Fruit fly (Drosophila melanogaster): ENCODE measurements around the gene CG32301.

DNA sequence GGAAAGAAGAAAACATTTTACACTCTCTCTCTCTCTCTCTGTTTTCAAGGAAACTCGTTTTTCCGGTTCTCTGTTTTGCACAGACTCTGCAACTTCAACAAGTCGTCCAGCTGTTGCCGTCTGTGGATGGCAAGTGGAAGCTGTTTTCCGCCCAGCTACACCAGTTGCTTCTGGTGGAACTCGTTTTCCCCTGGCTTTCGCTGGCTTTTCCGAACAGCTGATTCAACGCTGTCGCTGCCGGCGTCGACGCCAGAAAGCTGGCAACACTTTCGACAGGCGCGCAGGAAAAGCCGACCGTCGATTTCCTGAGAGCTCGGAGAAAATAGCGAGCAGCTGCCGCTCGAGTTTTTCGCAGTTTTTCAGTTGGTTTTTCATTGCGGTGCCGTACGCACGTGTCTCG is 38.2 kb downstream of the CG32301 start, which contains the start of gene MsR2:
- TF ChIP-seq CG14711 (tag; optimal IDR thresholded peaks at IDR 0.05) = no peak
- TF ChIP-seq pad (GFP tag; optimal IDR thresholded peaks at IDR 0.05) = no peak
- TF ChIP-seq Mnt (GFP tag; optimal IDR thresholded peaks at IDR 0.05) = no peak
- TF ChIP-seq bab1 (GFP tag; optimal IDR thresholded peaks at IDR 0.05) = no peak
- no peak for TF ChIP-seq cnc (optimal IDR thresholded peaks at IDR 0.05)
- TF ChIP-seq Clk (GFP tag; optimal IDR thresholded peaks at IDR 0.05) = no peak
- no peak for TF ChIP-seq Hr96 (GFP tag; optimal IDR thresholded peaks at IDR 0.05)
